Worm (Caenorhabditis elegans) whole organism, mixed stage, embryonic: ENCODE results near the gene F43G6.4.

Source experiments
- M03D4.4 ChIP-seq: sonication (generic microtip); optimal IDR thresholded peaks from 2 replicates; lab custom pipeline; 2017; ENCODE audit warnings: mild to moderate bottlenecking, missing genetic modification characterization, missing compliant biosample characterization
- bed-3 ChIP-seq: fragments of 200-800 bp; sonication (Bioruptor generic); optimal IDR thresholded peaks from 3 replicates; lab custom pipeline; 2018; ENCODE audit warnings: mild to moderate bottlenecking, missing genetic modification characterization, moderate library complexity, missing compliant biosample characterization
- blmp-1 ChIP-seq: fragments of 150-350 bp; optimal IDR thresholded peaks from 2 replicates; lab custom pipeline; 2014; ENCODE audit warnings: missing biosample characterization, missing genetic modification characterization
- ceh-39 ChIP-seq: fragments of 150-350 bp; optimal IDR thresholded peaks from 2 replicates; lab custom pipeline; 2014; ENCODE audit warnings: missing biosample characterization, missing genetic modification characterization
- ceh-43 ChIP-seq: fragments of 200-800 bp; sonication (Bioruptor generic); optimal IDR thresholded peaks from 2 replicates; lab custom pipeline; 2018; ENCODE audit warnings: mild to moderate bottlenecking, missing genetic modification characterization, moderate library complexity, missing compliant biosample characterization
- ceh-83 ChIP-seq: fragments of 200-800 bp; sonication (Bioruptor generic); optimal IDR thresholded peaks from 2 replicates; lab custom pipeline; 2018; ENCODE audit warnings: mild to moderate bottlenecking, missing genetic modification characterization, missing compliant biosample characterization
- ces-1 ChIP-seq: fragments of 150-350 bp; optimal IDR thresholded peaks from 2 replicates; lab custom pipeline; 2014; ENCODE audit warnings: missing biosample characterization, missing genetic modification reagents, missing genetic modification characterization
- cnd-1 ChIP-seq: fragments of 200-800 bp; sonication (Bioruptor generic); optimal IDR thresholded peaks from 2 replicates; lab custom pipeline; 2018; ENCODE audit warnings: mild to moderate bottlenecking, missing genetic modification characterization, missing compliant biosample characterization
- drap-1 ChIP-seq: fragments of 200-800 bp; sonication (Bioruptor generic); optimal IDR thresholded peaks from 3 replicates; lab custom pipeline; 2018; ENCODE audit warnings: mild to moderate bottlenecking, missing genetic modification characterization, missing compliant biosample characterization
- elt-1 ChIP-seq: sonication (generic microtip); optimal IDR thresholded peaks from 2 replicates; lab custom pipeline; 2017; ENCODE audit warnings: missing genetic modification characterization, mild to moderate bottlenecking, missing compliant biosample characterization, antibody characterized with exemption, moderate library complexity, borderline replicate concordance; ENCODE audit not compliant: insufficient read depth
- elt-3 ChIP-seq: fragments of 150-350 bp; optimal IDR thresholded peaks from 2 replicates; lab custom pipeline; 2014; ENCODE audit warnings: missing biosample characterization, missing genetic modification characterization
- flh-1 ChIP-seq: fragments of 200-800 bp; sonication (Bioruptor generic); optimal IDR thresholded peaks from 2 replicates; lab custom pipeline; 2018; ENCODE audit warnings: mild to moderate bottlenecking, missing genetic modification characterization, moderate library complexity, missing compliant biosample characterization
- ham-2 ChIP-seq: fragments of 200-800 bp; sonication (Bioruptor generic); optimal IDR thresholded peaks from 2 replicates; lab custom pipeline; 2018; ENCODE audit warnings: mild to moderate bottlenecking, missing genetic modification characterization, missing compliant biosample characterization
- hlh-1 ChIP-seq: fragments of 150-350 bp; optimal IDR thresholded peaks from 2 replicates; lab custom pipeline; 2014; ENCODE audit warnings: missing biosample characterization, missing genetic modification reagents, missing genetic modification characterization
- lin-13 ChIP-seq: fragments of 150-350 bp; optimal IDR thresholded peaks from 2 replicates; lab custom pipeline; 2014; ENCODE audit warnings: missing biosample characterization, missing genetic modification characterization
- lin-32 ChIP-seq: fragments of 200-800 bp; sonication (Bioruptor generic); optimal IDR thresholded peaks from 2 replicates; lab custom pipeline; 2018; ENCODE audit warnings: mild to moderate bottlenecking, missing genetic modification characterization, missing compliant biosample characterization
- lsy-2 ChIP-seq: fragments of 150-350 bp; optimal IDR thresholded peaks from 2 replicates; lab custom pipeline; 2014; ENCODE audit warnings: missing biosample characterization, missing genetic modification characterization
- mab-5 ChIP-seq: fragments of 150-350 bp; optimal IDR thresholded peaks from 2 replicates; lab custom pipeline; 2014; ENCODE audit warnings: missing biosample characterization, missing genetic modification characterization
- mep-1 ChIP-seq: fragments of 150-350 bp; optimal IDR thresholded peaks from 2 replicates; lab custom pipeline; 2017; ENCODE audit warnings: missing biosample characterization, missing genetic modification reagents, missing genetic modification characterization, inconsistent platforms
- mls-2 ChIP-seq: sonication (generic microtip); optimal IDR thresholded peaks from 2 replicates; lab custom pipeline; 2016; ENCODE audit warnings: mild to moderate bottlenecking, missing genetic modification characterization, moderate library complexity, missing compliant biosample characterization
- nhr-12 ChIP-seq: fragments of 150-350 bp; optimal IDR thresholded peaks from 2 replicates; lab custom pipeline; 2014; ENCODE audit warnings: missing biosample characterization, missing genetic modification characterization
- nhr-2 ChIP-seq: fragments of 150-350 bp; optimal IDR thresholded peaks from 2 replicates; lab custom pipeline; 2014; ENCODE audit warnings: missing biosample characterization, missing genetic modification characterization
- nhr-237 ChIP-seq: fragments of 150-350 bp; optimal IDR thresholded peaks from 2 replicates; lab custom pipeline; 2014; ENCODE audit warnings: missing biosample characterization, missing genetic modification characterization
- nhr-28 ChIP-seq: fragments of 150-350 bp; optimal IDR thresholded peaks from 2 replicates; lab custom pipeline; 2014; ENCODE audit warnings: missing biosample characterization, missing genetic modification characterization
- nhr-76 ChIP-seq: sonication (generic microtip); optimal IDR thresholded peaks from 2 replicates; lab custom pipeline; 2017; ENCODE audit warnings: missing biosample characterization, missing genetic modification characterization
- pha-4 ChIP-seq: fragments of 150-350 bp; optimal IDR thresholded peaks from 2 replicates; lab custom pipeline; 2018; ENCODE audit warnings: missing biosample characterization, missing genetic modification reagents, missing genetic modification characterization
- sem-2 ChIP-seq: fragments of 200-800 bp; sonication (Bioruptor generic); optimal IDR thresholded peaks from 2 replicates; lab custom pipeline; 2018; ENCODE audit warnings: mild to moderate bottlenecking, missing genetic modification characterization, missing compliant biosample characterization
- snpc-4 ChIP-seq: fragments of 150-350 bp; optimal IDR thresholded peaks from 2 replicates; lab custom pipeline; 2014; ENCODE audit warnings: missing biosample characterization, missing genetic modification characterization
- sptf-1 ChIP-seq: sonication (generic microtip); optimal IDR thresholded peaks from 2 replicates; lab custom pipeline; 2017; ENCODE audit warnings: mild to moderate bottlenecking, missing genetic modification characterization, moderate library complexity, missing compliant biosample characterization
- unc-120 ChIP-seq: sonication (generic microtip); optimal IDR thresholded peaks from 2 replicates; lab custom pipeline; 2017; ENCODE audit warnings: missing genetic modification characterization, missing compliant biosample characterization; ENCODE audit not compliant: poor library complexity, severe bottlenecking
- unc-39 ChIP-seq: fragments of 150-350 bp; optimal IDR thresholded peaks from 2 replicates; lab custom pipeline; 2014; ENCODE audit warnings: missing biosample characterization, missing genetic modification characterization
- unc-62 ChIP-seq: fragments of 150-350 bp; optimal IDR thresholded peaks from 2 replicates; lab custom pipeline; 2014; ENCODE audit warnings: missing biosample characterization, missing genetic modification reagents, missing genetic modification characterization
- ztf-11 ChIP-seq: fragments of 150-350 bp; optimal IDR thresholded peaks from 2 replicates; lab custom pipeline; 2014; ENCODE audit warnings: missing biosample characterization, missing genetic modification characterization

F43G6.4 gene

DNA sequence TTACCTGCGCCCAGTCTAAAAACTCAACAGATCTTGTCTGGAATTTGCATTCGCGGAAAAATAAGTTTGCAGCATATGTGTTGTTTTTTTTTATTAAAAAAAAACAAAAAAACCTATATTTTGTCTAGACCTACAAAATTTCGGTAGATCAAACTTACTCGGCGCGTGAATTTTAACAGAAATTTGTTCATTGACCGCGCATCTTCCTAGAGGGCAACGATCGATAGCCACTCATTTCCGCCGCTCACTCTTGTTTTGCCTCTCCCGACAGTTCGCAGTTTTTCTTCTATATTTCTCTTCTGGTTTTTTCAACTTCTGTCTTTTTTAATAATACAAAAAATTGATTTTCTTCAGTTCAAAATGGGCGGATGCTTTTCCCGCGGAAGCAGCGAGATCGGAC, 19.9 kb downstream of the F43G6.4 start, which contains the start of gene F43G6.7:
Gene F43G6.7, plus strand, starts transcription at position 355 of the 400 bp plus-strand sequence.
- TF ChIP-seq snpc-4 (tag; lab: Kevin White, UChicago) (no peak), drap-1 (no peak), ham-2 (GFP tag; lab: Kevin White, UChicago) (no peak), nhr-76 (no peak), ztf-11 (tag; lab: Kevin White, UChicago) (no peak), elt-3 (tag; lab: Kevin White, UChicago) (no peak), nhr-28 (tag; lab: Kevin White, UChicago) (no peak), cnd-1 (no peak), unc-62 (no peak), bed-3 (GFP tag; lab: Kevin White, UChicago) (no peak), lin-13 (tag; lab: Kevin White, UChicago) (no peak), ces-1 (GFP tag; lab: Kevin White, UChicago) (no peak), ceh-83 (GFP tag; lab: Kevin White, UChicago) (no peak), nhr-2 (tag; lab: Kevin White, UChicago) (no peak), lsy-2 (tag; lab: Kevin White, UChicago) (no peak), elt-1 (no peak), flh-1 (no peak), mep-1 (tag; lab: Kevin White, UChicago) (no peak), unc-120 (tag; lab: Kevin White, UChicago) (no peak), hlh-1 (tag; lab: Kevin White, UChicago) (no peak)

DNA sequence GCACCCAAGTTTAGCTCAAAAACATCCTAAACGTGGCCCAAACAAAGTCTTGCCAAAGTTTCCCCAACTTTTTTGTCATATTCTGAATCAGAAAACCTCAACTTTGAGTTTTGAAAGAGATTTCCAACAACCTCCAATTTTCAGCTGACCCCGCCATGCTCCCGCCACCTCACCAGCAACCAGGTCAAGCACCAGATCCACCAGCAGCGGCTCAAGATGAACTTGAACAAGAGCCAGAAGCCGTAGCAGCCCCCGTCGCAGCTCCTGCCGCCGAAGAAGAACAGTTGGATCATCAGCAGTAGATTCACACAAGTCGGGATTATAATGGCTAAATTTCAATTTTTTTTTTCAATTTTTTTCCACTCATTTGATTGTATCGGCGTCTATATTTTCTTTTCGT, 20.7 kb downstream of the F43G6.4 start:
- TF ChIP-seq hlh-1 (tag; lab: Kevin White, UChicago) = no peak
- TF ChIP-seq sem-2 (GFP tag; lab: Kevin White, UChicago) = no peak
- TF ChIP-seq M03D4.4 (tag; lab: Kevin White, UChicago) = no peak
- no peak for TF ChIP-seq nhr-28 (tag; lab: Kevin White, UChicago)
- no peak for TF ChIP-seq lin-13 (tag; lab: Kevin White, UChicago)
- TF ChIP-seq mab-5 (tag; lab: Kevin White, UChicago) = no peak
- no peak for TF ChIP-seq ztf-11 (tag; lab: Kevin White, UChicago)
- TF ChIP-seq bed-3 (GFP tag; lab: Kevin White, UChicago) = no peak
- TF ChIP-seq nhr-12 = no peak
- no peak for TF ChIP-seq unc-39
- no peak for TF ChIP-seq blmp-1 (tag; lab: Kevin White, UChicago)
- TF ChIP-seq unc-120 (tag; lab: Kevin White, UChicago) = no peak

DNA sequence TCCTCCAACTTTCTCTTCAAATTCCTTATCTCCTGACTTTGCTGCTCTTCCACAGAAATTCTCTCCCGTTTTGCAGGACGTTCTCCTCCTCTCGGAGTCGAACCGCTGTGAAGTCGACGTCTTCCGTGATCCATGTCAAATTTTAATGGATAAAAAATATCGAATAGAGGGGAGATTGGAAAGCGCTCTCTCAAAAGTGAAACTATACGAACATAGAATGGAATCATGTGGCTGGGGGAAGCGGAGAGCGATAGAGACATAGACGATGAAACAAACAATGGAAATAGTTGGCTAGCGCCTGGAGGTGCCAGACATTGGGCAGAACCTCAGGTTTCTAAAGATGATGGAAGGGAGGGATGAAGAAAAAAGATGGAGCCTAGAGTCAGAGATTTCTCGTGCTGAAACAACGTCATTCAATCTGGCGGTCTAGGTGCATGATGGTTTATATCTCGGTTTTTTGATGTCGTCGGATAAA, 23.4 kb downstream of the F43G6.4 start, which contains the start of gene F43G6.8:
Gene F43G6.8, minus strand, starts transcription at position 198 of the 475 bp plus-strand sequence.
- TF ChIP-seq blmp-1 (tag; lab: Kevin White, UChicago) (no peak), nhr-28 (tag; lab: Kevin White, UChicago) (no peak), nhr-12 (no peak), unc-120 (tag; lab: Kevin White, UChicago) (peak; percentile 26), flh-1 (no peak), unc-62 (no peak), mep-1 (tag; lab: Kevin White, UChicago) (no peak), ham-2 (GFP tag; lab: Kevin White, UChicago) (peak; percentile 40), M03D4.4 (tag; lab: Kevin White, UChicago) (no peak)

DNA sequence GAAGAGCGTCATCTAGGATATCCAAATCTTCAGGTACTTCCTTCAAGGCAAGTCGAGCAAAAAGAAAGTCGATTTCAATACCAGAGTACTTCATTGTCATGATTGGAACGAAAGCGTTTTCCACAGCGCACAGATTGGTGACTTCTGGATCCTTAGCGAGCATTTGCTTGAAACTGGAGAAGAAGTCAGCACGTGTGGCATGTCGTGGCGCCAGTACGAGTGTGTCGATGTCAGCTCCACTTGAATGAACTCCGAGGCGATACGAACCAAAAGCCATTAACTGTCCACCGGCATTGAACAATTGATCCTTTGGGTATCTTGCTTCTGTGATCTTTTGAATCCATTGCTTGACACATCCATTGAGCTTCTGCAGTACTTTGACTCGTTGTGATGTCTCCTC, 25.5 kb downstream of the F43G6.4 start:
- TF ChIP-seq pha-4 (tag; lab: Kevin White, UChicago) (no peak), elt-3 (tag; lab: Kevin White, UChicago) (no peak), mab-5 (tag; lab: Kevin White, UChicago) (no peak), ham-2 (GFP tag; lab: Kevin White, UChicago) (no peak), nhr-237 (tag; lab: Kevin White, UChicago) (no peak), drap-1 (no peak)
- TF ChIP-seq, all 35 proteins: peak for 0

DNA sequence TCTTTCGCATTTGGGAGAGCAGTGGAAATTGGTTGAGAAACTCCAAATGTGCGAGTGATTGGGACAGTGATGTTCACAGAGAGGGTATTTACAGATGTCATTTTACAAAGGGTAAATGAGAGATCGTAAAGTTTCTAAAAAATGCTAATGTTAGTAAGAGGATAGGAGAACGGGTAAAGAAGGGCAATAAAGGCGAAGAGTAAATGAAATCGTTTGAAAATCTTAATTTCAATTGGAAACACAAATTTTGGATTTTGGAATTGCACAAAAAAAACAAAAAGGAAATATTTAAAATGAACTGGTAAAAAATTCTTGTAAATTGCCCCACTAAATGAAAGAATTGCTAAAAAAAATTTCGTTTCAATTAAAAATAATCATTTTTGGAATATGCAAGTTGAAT, 25.9 kb downstream of the F43G6.4 start, which contains the start of gene pap-3:
Gene pap-3, minus strand, starts transcription at position 101 of the 400 bp plus-strand sequence.
- TF ChIP-seq snpc-4 (tag; lab: Kevin White, UChicago) (no peak), ceh-43 (GFP tag; lab: Kevin White, UChicago) (no peak), lin-32 (GFP tag; lab: Kevin White, UChicago) (no peak), bed-3 (GFP tag; lab: Kevin White, UChicago) (no peak), pha-4 (tag; lab: Kevin White, UChicago) (no peak), ztf-11 (tag; lab: Kevin White, UChicago) (no peak), nhr-237 (tag; lab: Kevin White, UChicago) (no peak), mls-2 (tag; lab: Kevin White, UChicago) (no peak), elt-3 (tag; lab: Kevin White, UChicago) (no peak), ceh-83 (GFP tag; lab: Kevin White, UChicago) (no peak), nhr-28 (tag; lab: Kevin White, UChicago) (no peak), ces-1 (GFP tag; lab: Kevin White, UChicago) (no peak), lin-13 (tag; lab: Kevin White, UChicago) (no peak), sptf-1 (tag; lab: Kevin White, UChicago) (no peak), nhr-2 (tag; lab: Kevin White, UChicago) (no peak), M03D4.4 (tag; lab: Kevin White, UChicago) (no peak), cnd-1 (no peak), ham-2 (GFP tag; lab: Kevin White, UChicago) (no peak), unc-39 (no peak), ceh-39 (no peak)
